Worm (Caenorhabditis elegans) whole organism, late embryonic: ENCODE data around the gene dyf-17.

Experiments used
- C38D4.7 ChIP-seq: fragments of 200-800 bp; sonication (Bioruptor generic); optimal IDR thresholded peaks from 2 replicates; lab custom pipeline; 2018; ENCODE audit warnings: mild to moderate bottlenecking, missing genetic modification characterization, moderate library complexity, missing compliant biosample characterization
- F13H6.1 ChIP-seq: sonication (generic microtip); optimal IDR thresholded peaks from 2 replicates; lab custom pipeline; 2016; ENCODE audit warnings: missing genetic modification characterization, missing compliant biosample characterization
- K02D7.2 ChIP-seq: sonication (generic microtip); optimal IDR thresholded peaks from 2 replicates; lab custom pipeline; 2017; ENCODE audit warnings: mild to moderate bottlenecking, missing genetic modification characterization, missing compliant biosample characterization
- T23F11.4 ChIP-seq: fragments of 200-800 bp; sonication (Bioruptor generic); optimal IDR thresholded peaks from 2 replicates; lab custom pipeline; 2018; ENCODE audit warnings: mild to moderate bottlenecking, missing genetic modification characterization, missing compliant biosample characterization
- ceh-18 ChIP-seq: sonication (generic microtip); optimal IDR thresholded peaks from 2 replicates; lab custom pipeline; 2016; ENCODE audit warnings: missing genetic modification characterization, missing compliant biosample characterization
- ceh-2 ChIP-seq: sonication (generic microtip); optimal IDR thresholded peaks from 2 replicates; lab custom pipeline; 2016; ENCODE audit warnings: missing genotype, missing genetic modification characterization, missing compliant biosample characterization
- ceh-24 ChIP-seq: sonication (generic microtip); optimal IDR thresholded peaks from 2 replicates; lab custom pipeline; 2016; ENCODE audit warnings: mild to moderate bottlenecking, missing genetic modification characterization, missing compliant biosample characterization
- ceh-31 ChIP-seq: sonication (generic microtip); optimal IDR thresholded peaks from 2 replicates; lab custom pipeline; 2016; ENCODE audit warnings: missing genetic modification characterization, missing compliant biosample characterization
- ceh-34 ChIP-seq: sonication (generic microtip); optimal IDR thresholded peaks from 2 replicates; lab custom pipeline; 2016; ENCODE audit warnings: mild to moderate bottlenecking, missing genetic modification characterization, missing compliant biosample characterization
- ceh-45 ChIP-seq: fragments of 200-800 bp; sonication (Bioruptor generic); IDR thresholded peaks from 2 replicates; pipeline ENCODE4 v1.3.6; 2022; ENCODE audit warnings: missing genetic modification reagents, missing genetic modification characterization, missing compliant biosample characterization
- ceh-9 ChIP-seq: sonication (generic microtip); optimal IDR thresholded peaks from 2 replicates; lab custom pipeline; 2016; ENCODE audit warnings: mild to moderate bottlenecking, missing genetic modification characterization, inconsistent platforms, missing compliant biosample characterization
- elt-2 ChIP-seq: sonication (generic microtip); optimal IDR thresholded peaks from 2 replicates; lab custom pipeline; 2016; ENCODE audit warnings: missing genetic modification reagents, missing genetic modification characterization, missing compliant biosample characterization
- eyg-1 ChIP-seq: sonication (generic microtip); optimal IDR thresholded peaks from 2 replicates; lab custom pipeline; 2016; ENCODE audit warnings: missing genotype, missing genetic modification characterization, missing compliant biosample characterization
- gmeb-2 ChIP-seq: sonication (generic microtip); optimal IDR thresholded peaks from 2 replicates; lab custom pipeline; 2016; ENCODE audit warnings: missing genetic modification characterization, inconsistent platforms, missing compliant biosample characterization
- hlh-30 ChIP-seq: sonication (generic microtip); optimal IDR thresholded peaks from 2 replicates; lab custom pipeline; 2017; ENCODE audit warnings: antibody characterized with exemption, missing genetic modification characterization, missing compliant biosample characterization; ENCODE audit not compliant: insufficient read depth
- hlh-6 ChIP-seq: sonication (generic microtip); optimal IDR thresholded peaks from 2 replicates; lab custom pipeline; 2016; ENCODE audit warnings: missing genotype, missing genetic modification characterization, missing compliant biosample characterization
- hlh-8 ChIP-seq: sonication (generic microtip); optimal IDR thresholded peaks from 2 replicates; lab custom pipeline; 2016; ENCODE audit warnings: missing genotype, missing genetic modification characterization, missing compliant biosample characterization
- lin-11 ChIP-seq: fragments of 200-800 bp; sonication (Bioruptor generic); optimal IDR thresholded peaks from 2 replicates; lab custom pipeline; 2018; ENCODE audit warnings: mild to moderate bottlenecking, missing genetic modification characterization, missing compliant biosample characterization
- odd-2 ChIP-seq: sonication (generic microtip); optimal IDR thresholded peaks from 2 replicates; lab custom pipeline; 2017; ENCODE audit warnings: antibody characterized with exemption, mild to moderate bottlenecking, missing genetic modification characterization, missing compliant biosample characterization
- pag-3 ChIP-seq: sonication (generic microtip); optimal IDR thresholded peaks from 2 replicates; lab custom pipeline; 2016; ENCODE audit warnings: missing compliant biosample characterization, missing genetic modification characterization, borderline replicate concordance
- pha-2 ChIP-seq: sonication (generic microtip); optimal IDR thresholded peaks from 2 replicates; lab custom pipeline; 2017; ENCODE audit warnings: mild to moderate bottlenecking, missing genetic modification characterization, missing compliant biosample characterization
- pqm-1 ChIP-seq: sonication (generic microtip); optimal IDR thresholded peaks from 2 replicates; lab custom pipeline; 2016; ENCODE audit warnings: missing genetic modification characterization, missing compliant biosample characterization
- pros-1 ChIP-seq: fragments of 150-350 bp; optimal IDR thresholded peaks from 2 replicates; lab custom pipeline; 2014; ENCODE audit warnings: missing biosample characterization, missing genetic modification reagents, missing genetic modification characterization
- ref-2 ChIP-seq: sonication (generic microtip); optimal IDR thresholded peaks from 2 replicates; lab custom pipeline; 2016; ENCODE audit warnings: missing genetic modification characterization, missing compliant biosample characterization
- rnt-1 ChIP-seq: sonication (generic microtip); optimal IDR thresholded peaks from 2 replicates; lab custom pipeline; 2016; ENCODE audit warnings: missing genetic modification characterization, missing compliant biosample characterization
- sdc-2 ChIP-seq: sonication (generic microtip); optimal IDR thresholded peaks from 2 replicates; lab custom pipeline; 2016; ENCODE audit warnings: missing genotype, missing genetic modification characterization, missing compliant biosample characterization
- syd-9 ChIP-seq: sonication (generic microtip); optimal IDR thresholded peaks from 2 replicates; lab custom pipeline; 2016; ENCODE audit warnings: mild to moderate bottlenecking, missing genetic modification characterization, moderate library complexity, missing compliant biosample characterization
- tbx-7 ChIP-seq: sonication (generic microtip); optimal IDR thresholded peaks from 2 replicates; lab custom pipeline; 2016; ENCODE audit warnings: missing genotype, missing genetic modification characterization, missing compliant biosample characterization
- ttx-3 ChIP-seq: sonication (generic microtip); optimal IDR thresholded peaks from 2 replicates; lab custom pipeline; 2016; ENCODE audit warnings: missing genetic modification reagents, missing genetic modification characterization, missing compliant biosample characterization
- unc-42 ChIP-seq: sonication (generic microtip); optimal IDR thresholded peaks from 2 replicates; lab custom pipeline; 2016; ENCODE audit warnings: missing genotype, missing genetic modification characterization, missing compliant biosample characterization
- unc-86 ChIP-seq: sonication (generic microtip); optimal IDR thresholded peaks from 2 replicates; lab custom pipeline; 2016; ENCODE audit warnings: missing genetic modification characterization, missing compliant biosample characterization
- zip-5 ChIP-seq: sonication (generic microtip); optimal IDR thresholded peaks from 2 replicates; lab custom pipeline; 2016; ENCODE audit warnings: missing genetic modification characterization, missing compliant biosample characterization

dyf-17 gene

ce11 chrV:19158664-19159063, 31.3 kb downstream of the dyf-17 start, which contains the start of gene Y39B6A.5:
Gene Y39B6A.5 (minus strand): TSS chrV:19158877.
- peak; percentile 59 for TF ChIP-seq elt-2 (tag; lab: Kevin White, UChicago)
- TF ChIP-seq K02D7.2 (tag; lab: Kevin White, UChicago): no peak
- no peak for TF ChIP-seq gmeb-2 (tag; lab: Kevin White, UChicago)
- no peak for TF ChIP-seq ceh-24
- TF ChIP-seq ceh-31 (tag; lab: Kevin White, UChicago): no peak

DNA sequence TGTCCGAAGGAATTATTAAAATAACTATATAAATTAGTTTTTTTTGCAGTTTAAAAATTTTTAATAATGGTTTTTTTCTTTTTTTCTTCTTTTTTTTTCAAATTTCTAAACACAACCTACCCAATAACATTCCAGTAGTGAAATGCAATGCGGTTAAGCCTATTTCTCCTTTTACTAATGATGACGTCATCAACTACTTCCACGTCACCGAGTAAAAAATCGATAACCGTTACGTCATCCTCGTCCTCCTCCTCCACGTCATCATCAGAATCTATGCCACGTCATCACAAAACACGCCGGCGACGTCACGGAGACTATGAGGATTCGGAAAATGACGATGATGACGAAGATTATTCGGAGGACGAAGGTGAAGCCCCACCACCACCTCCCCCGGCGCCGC, 47.3 kb downstream of the dyf-17 start, which contains the start of gene hot-2:
hot-2 (plus strand) TSS at position 134 of the 400 bp plus-strand sequence.
- TF ChIP-seq F13H6.1 (tag; lab: Kevin White, UChicago) (no peak), C38D4.7 (no peak), hlh-30 (no peak), pha-2 (tag; lab: Kevin White, UChicago) (no peak), pag-3 (tag; lab: Kevin White, UChicago) (no peak), pqm-1 (no peak), hlh-6 (tag; lab: Kevin White, UChicago) (no peak), hlh-8 (tag; lab: Kevin White, UChicago) (no peak), syd-9 (tag; lab: Kevin White, UChicago) (no peak), tbx-7 (tag; lab: Kevin White, UChicago) (no peak), ceh-45 (no peak), ttx-3 (no peak), ceh-18 (tag; lab: Kevin White, UChicago) (no peak), zip-5 (tag; lab: Kevin White, UChicago) (no peak), ceh-34 (tag; lab: Kevin White, UChicago) (no peak), odd-2 (tag; lab: Kevin White, UChicago) (no peak), ceh-9 (tag; lab: Kevin White, UChicago) (no peak), unc-42 (tag; lab: Kevin White, UChicago) (no peak), elt-2 (tag; lab: Kevin White, UChicago) (no peak)
- TF ChIP-seq, all 69 proteins: peak for 0

DNA sequence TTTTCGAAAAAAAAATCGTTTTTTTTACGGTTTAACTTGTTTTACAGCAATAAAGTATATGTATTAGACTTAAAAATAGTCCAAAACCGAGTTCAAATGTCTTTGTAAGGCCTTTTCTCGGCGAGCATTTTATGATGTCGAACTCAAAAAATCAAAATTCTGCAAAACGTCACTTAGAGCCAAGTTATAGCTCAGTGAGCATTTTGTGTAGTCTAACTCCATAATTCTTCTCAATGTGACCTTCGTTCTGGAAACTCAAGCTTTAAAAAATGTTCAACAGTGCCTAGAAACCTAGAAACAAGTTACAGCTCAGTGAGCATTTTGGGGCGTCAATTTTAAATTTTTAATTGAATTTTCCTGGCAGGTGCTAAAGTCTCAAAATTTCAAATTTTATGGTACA, 48.4 kb downstream of the dyf-17 start:
- no peak for TF ChIP-seq hlh-6 (tag; lab: Kevin White, UChicago)
- no peak for TF ChIP-seq ref-2
- TF ChIP-seq T23F11.4: no peak

DNA sequence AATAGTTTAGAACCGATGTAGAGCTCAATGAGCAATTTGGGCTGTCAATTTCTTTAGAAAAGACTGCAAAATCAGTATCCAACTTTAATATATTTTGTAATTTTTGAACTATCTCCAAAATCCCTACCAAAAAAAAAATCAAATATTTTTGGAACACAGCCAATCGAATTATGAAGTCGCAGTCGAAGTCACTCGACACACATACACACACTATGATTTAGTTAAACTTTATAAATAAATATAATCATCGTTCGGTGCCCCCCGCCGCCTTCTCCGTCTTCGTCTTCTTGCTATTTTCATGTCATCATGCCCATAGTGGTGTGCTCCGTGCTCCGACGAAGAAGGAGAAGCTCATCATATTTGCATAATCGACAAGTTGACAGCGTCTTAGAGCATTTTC, 49.7 kb downstream of the dyf-17 start:
- peak; percentile 74 for TF ChIP-seq unc-42 (tag; lab: Kevin White, UChicago)
- no peak for TF ChIP-seq unc-86 (tag; lab: Kevin White, UChicago)
- TF ChIP-seq pros-1 (tag; lab: Kevin White, UChicago): no peak
- no peak for TF ChIP-seq ceh-9 (tag; lab: Kevin White, UChicago)

- TF ChIP-seq pqm-1 (no peak), ceh-2 (tag; lab: Kevin White, UChicago) (no peak), sdc-2 (tag; lab: Kevin White, UChicago) (no peak), eyg-1 (tag; lab: Kevin White, UChicago) (no peak), lin-11 (tag; lab: Kevin White, UChicago) (no peak), C38D4.7 (no peak), ref-2 (no peak)
These were observed 50.5 kb downstream of the dyf-17 start for ce11 chrV:19177804-19178203.

ce11 chrV:19178896-19179295, 51.6 kb downstream of the dyf-17 start:
- TF ChIP-seq rnt-1: no peak
- TF ChIP-seq unc-42 (tag; lab: Kevin White, UChicago): peak; percentile 57
